Worm (Caenorhabditis elegans) whole organism, L3 larva: ENCODE measurements around the gene islo-1.

ENCODE experiments used
- R02D3.7 ChIP-seq: fragments of 150-350 bp; optimal IDR thresholded peaks from 2 replicates; lab custom pipeline; 2014; ENCODE audit warnings: missing biosample characterization, missing genetic modification characterization
- ZK546.5 ChIP-seq: sonication (generic microtip); optimal IDR thresholded peaks from 2 replicates; lab custom pipeline; 2017; ENCODE audit warnings: missing biosample characterization, missing genetic modification characterization
- ceh-28 ChIP-seq: fragments of 150-350 bp; optimal IDR thresholded peaks from 2 replicates; lab custom pipeline; 2014; ENCODE audit warnings: missing biosample characterization, missing genetic modification reagents, missing genetic modification characterization
- ceh-82 ChIP-seq: fragments of 150-350 bp; optimal IDR thresholded peaks from 2 replicates; lab custom pipeline; 2014; ENCODE audit warnings: missing biosample characterization, missing genetic modification characterization
- ceh-9 ChIP-seq: sonication (generic microtip); optimal IDR thresholded peaks from 2 replicates; lab custom pipeline; 2018; ENCODE audit warnings: missing biosample characterization, missing genetic modification characterization
- daf-12 ChIP-seq: fragments of 150-350 bp; optimal IDR thresholded peaks from 2 replicates; lab custom pipeline; 2014; ENCODE audit warnings: missing biosample characterization, missing genetic modification reagents, missing genetic modification characterization
- egl-27 ChIP-seq: sonication (generic microtip); optimal IDR thresholded peaks from 4 replicates; lab custom pipeline; 2017; ENCODE audit warnings: missing biosample characterization, missing genetic modification reagents, missing genetic modification characterization
- elt-2 ChIP-seq: sonication (generic microtip); optimal IDR thresholded peaks from 2 replicates; lab custom pipeline; 2016; ENCODE audit warnings: missing genetic modification reagents, mild to moderate bottlenecking, missing genetic modification characterization, missing compliant biosample characterization
- fkh-2 ChIP-seq: fragments of 150-350 bp; optimal IDR thresholded peaks from 2 replicates; lab custom pipeline; 2014; ENCODE audit warnings: missing biosample characterization, missing genetic modification reagents, missing genetic modification characterization
- fos-1 ChIP-seq: fragments of 150-350 bp; optimal IDR thresholded peaks from 2 replicates; lab custom pipeline; 2014; ENCODE audit warnings: missing biosample characterization, missing genetic modification characterization
- hmg-11 ChIP-seq: sonication (generic microtip); optimal IDR thresholded peaks from 2 replicates; lab custom pipeline; 2016; ENCODE audit warnings: missing genetic modification characterization, missing compliant biosample characterization
- jun-1 ChIP-seq: fragments of 150-350 bp; optimal IDR thresholded peaks from 2 replicates; lab custom pipeline; 2014; ENCODE audit warnings: missing biosample characterization, missing genetic modification reagents, missing genetic modification characterization
- lin-15B ChIP-seq: fragments of 150-350 bp; optimal IDR thresholded peaks from 2 replicates; lab custom pipeline; 2014; ENCODE audit warnings: missing biosample characterization, missing genetic modification characterization
- lin-39 ChIP-seq: fragments of 150-350 bp; optimal IDR thresholded peaks from 2 replicates; lab custom pipeline; 2018; ENCODE audit warnings: missing biosample characterization, missing genetic modification reagents, missing genetic modification characterization
- mdl-1 ChIP-seq: fragments of 150-350 bp; optimal IDR thresholded peaks from 2 replicates; lab custom pipeline; 2014; ENCODE audit warnings: missing biosample characterization, missing genetic modification characterization
- mml-1 ChIP-seq: fragments of 150-350 bp; sonication (generic microtip); optimal IDR thresholded peaks from 3 replicates; lab custom pipeline; 2014; ENCODE audit warnings: missing biosample characterization, missing genetic modification characterization
- nfya-1 ChIP-seq: sonication (generic microtip); optimal IDR thresholded peaks from 2 replicates; lab custom pipeline; 2017; ENCODE audit warnings: missing genetic modification characterization, mild to moderate bottlenecking, missing compliant biosample characterization, antibody characterized with exemption, moderate library complexity; ENCODE audit not compliant: insufficient read depth
- nhr-11 ChIP-seq: fragments of 150-350 bp; optimal IDR thresholded peaks from 2 replicates; lab custom pipeline; 2014; ENCODE audit warnings: missing biosample characterization, missing genetic modification characterization
- nhr-12 ChIP-seq: fragments of 150-350 bp; optimal IDR thresholded peaks from 2 replicates; lab custom pipeline; 2014; ENCODE audit warnings: missing biosample characterization, missing genetic modification characterization
- nhr-23 ChIP-seq: fragments of 150-350 bp; optimal IDR thresholded peaks from 2 replicates; lab custom pipeline; 2014; ENCODE audit warnings: missing biosample characterization, missing genetic modification reagents, missing genetic modification characterization
- nhr-237 ChIP-seq: fragments of 150-350 bp; optimal IDR thresholded peaks from 2 replicates; lab custom pipeline; 2014; ENCODE audit warnings: missing biosample characterization, missing genetic modification characterization
- nhr-25 ChIP-seq: sonication (generic microtip); optimal IDR thresholded peaks from 2 replicates; lab custom pipeline; 2017; ENCODE audit warnings: missing biosample characterization, missing genetic modification characterization
- nhr-43 ChIP-seq: sonication (generic microtip); optimal IDR thresholded peaks from 2 replicates; lab custom pipeline; 2016; ENCODE audit warnings: mild to moderate bottlenecking, missing genetic modification characterization, missing compliant biosample characterization; ENCODE audit not compliant: poor library complexity, severe bottlenecking
- nhr-67 ChIP-seq: fragments of 150-350 bp; optimal IDR thresholded peaks from 2 replicates; lab custom pipeline; 2014; ENCODE audit warnings: missing biosample characterization, missing genetic modification characterization
- nhr-76 ChIP-seq: fragments of 150-350 bp; sonication (generic microtip); optimal IDR thresholded peaks from 5 replicates; lab custom pipeline; 2014; ENCODE audit warnings: missing biosample characterization, missing genetic modification characterization
- nhr-77 ChIP-seq: fragments of 150-350 bp; optimal IDR thresholded peaks from 2 replicates; lab custom pipeline; 2014; ENCODE audit warnings: missing biosample characterization, missing genetic modification characterization
- pha-4 ChIP-seq: fragments of 150-350 bp; optimal IDR thresholded peaks from 2 replicates; lab custom pipeline; 2014; ENCODE audit warnings: missing biosample characterization, missing genetic modification reagents, missing genetic modification characterization
- pqm-1 ChIP-seq: fragments of 150-350 bp; optimal IDR thresholded peaks from 2 replicates; lab custom pipeline; 2017; ENCODE audit warnings: missing biosample characterization, missing genetic modification characterization, inconsistent platforms
- sea-2 ChIP-seq: fragments of 150-350 bp; sonication (generic microtip); optimal IDR thresholded peaks from 4 replicates; lab custom pipeline; 2014; ENCODE audit warnings: missing biosample characterization, missing genetic modification reagents, missing genetic modification characterization
- skn-1 ChIP-seq: fragments of 150-350 bp; optimal IDR thresholded peaks from 2 replicates; lab custom pipeline; 2014; ENCODE audit warnings: missing biosample characterization, missing genetic modification characterization
- tbx-2 ChIP-seq: sonication (generic microtip); optimal IDR thresholded peaks from 2 replicates; lab custom pipeline; 2016; ENCODE audit warnings: mild to moderate bottlenecking, missing genetic modification characterization, missing compliant biosample characterization
- unc-39 ChIP-seq: sonication (generic microtip); optimal IDR thresholded peaks from 4 replicates; lab custom pipeline; 2017; ENCODE audit warnings: missing biosample characterization, missing genetic modification characterization
- unc-62 ChIP-seq: fragments of 150-350 bp; sonication (generic microtip); optimal IDR thresholded peaks from 4 replicates; lab custom pipeline; 2014; ENCODE audit warnings: missing biosample characterization, missing genetic modification reagents, missing genetic modification characterization
- zag-1 ChIP-seq: fragments of 150-350 bp; optimal IDR thresholded peaks from 2 replicates; lab custom pipeline; 2014; ENCODE audit warnings: missing biosample characterization, missing genetic modification characterization
- ztf-11 ChIP-seq: fragments of 150-350 bp; optimal IDR thresholded peaks from 2 replicates; lab custom pipeline; 2014; ENCODE audit warnings: missing biosample characterization, missing genetic modification characterization
- ztf-4 ChIP-seq: fragments of 150-350 bp; optimal IDR thresholded peaks from 2 replicates; lab custom pipeline; 2014; ENCODE audit warnings: missing biosample characterization, missing genetic modification characterization

islo-1 gene

DNA sequence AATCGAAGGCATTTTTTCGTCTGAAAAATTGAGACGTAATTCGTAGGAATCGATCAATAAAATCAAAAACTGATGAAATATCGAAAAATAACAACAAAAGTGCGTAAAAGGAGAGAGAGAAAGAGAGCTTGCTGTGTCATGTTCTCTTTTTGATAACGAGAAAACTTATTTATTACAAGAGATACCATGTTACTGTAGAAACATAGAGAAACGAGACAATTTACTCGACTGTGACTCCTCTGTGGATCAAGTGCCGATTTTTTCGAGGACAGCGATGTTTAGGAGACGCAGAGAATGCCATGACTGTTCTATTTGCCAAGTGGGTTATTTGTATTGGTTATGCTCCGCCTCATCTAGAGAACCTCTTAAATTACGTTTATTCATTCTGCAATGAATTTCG is 2.7 kb upstream of the islo-1 start, which contains the start of gene sph-1 (continued):
- no peak for TF ChIP-seq nhr-25
- peak; percentile 59 for TF ChIP-seq ceh-28 (tag; lab: Kevin White, UChicago)
- TF ChIP-seq nhr-237 (tag; lab: Kevin White, UChicago), result no peak
- no peak for TF ChIP-seq fkh-2
- TF ChIP-seq nhr-77, result no peak
- peak; percentile 25 for TF ChIP-seq nfya-1 (tag; lab: Kevin White, UChicago)
- TF ChIP-seq ZK546.5 (tag; lab: Kevin White, UChicago), result no peak
- no peak for TF ChIP-seq hmg-11 (tag; lab: Kevin White, UChicago)
- TF ChIP-seq nhr-23, result peak; percentile 36
- no peak for TF ChIP-seq lin-15B (tag; lab: Kevin White, UChicago)
- no peak for TF ChIP-seq skn-1 (tag; lab: Kevin White, UChicago)
- no peak for TF ChIP-seq tbx-2 (tag; lab: Kevin White, UChicago)
- peak; percentile 21 for TF ChIP-seq jun-1 (tag; lab: Kevin White, UChicago)
- TF ChIP-seq lin-39 (tag; lab: Kevin White, UChicago), result no peak
- TF ChIP-seq daf-12 (tag; lab: Kevin White, UChicago), result no peak
- no peak for TF ChIP-seq unc-39 (tag; lab: Kevin White, UChicago)
- TF ChIP-seq ceh-82 (tag; lab: Kevin White, UChicago), result no peak
- TF ChIP-seq R02D3.7, result no peak
- TF ChIP-seq mdl-1 (tag; lab: Kevin White, UChicago), result no peak
- TF ChIP-seq nhr-67 (tag; lab: Kevin White, UChicago), result no peak
- no peak for TF ChIP-seq mml-1 (tag; lab: Kevin White, UChicago)
- TF ChIP-seq, all 47 proteins: peak for 9

DNA sequence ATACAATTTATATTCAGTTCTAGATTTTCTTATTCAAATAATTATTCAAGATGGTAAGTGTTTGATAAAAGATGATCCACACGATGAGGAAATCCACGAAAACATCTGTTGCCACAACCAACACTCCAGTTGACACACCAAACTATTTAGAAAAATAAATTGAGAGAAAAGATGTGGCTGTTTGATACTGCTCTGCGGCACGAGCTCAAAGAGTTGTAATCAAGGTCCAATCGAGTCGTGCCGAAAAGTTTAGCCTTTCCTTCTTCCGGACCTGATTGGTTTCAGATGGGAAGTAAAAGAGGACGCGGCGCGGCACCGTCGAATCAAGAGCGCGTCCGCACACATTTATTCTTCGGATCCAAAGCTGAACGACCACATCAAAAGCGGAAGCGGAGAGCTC is 359 bp downstream of the islo-1 start:
- no peak for TF ChIP-seq tbx-2 (tag; lab: Kevin White, UChicago)
- no peak for TF ChIP-seq nhr-23
- TF ChIP-seq ztf-11 (tag; lab: Kevin White, UChicago), result no peak
- TF ChIP-seq nhr-237 (tag; lab: Kevin White, UChicago), result no peak
- no peak for TF ChIP-seq nhr-12
- no peak for TF ChIP-seq pqm-1
- TF ChIP-seq jun-1 (tag; lab: Kevin White, UChicago), result no peak
- TF ChIP-seq nhr-25, result no peak
- TF ChIP-seq unc-62 (GFP tag; lab: Kevin White, UChicago), result no peak
- TF ChIP-seq nhr-77, result no peak
- TF ChIP-seq skn-1 (tag; lab: Kevin White, UChicago), result no peak
- no peak for TF ChIP-seq ztf-4 (tag; lab: Kevin White, UChicago)
- no peak for TF ChIP-seq zag-1 (tag; lab: Kevin White, UChicago)
- no peak for TF ChIP-seq nhr-43 (tag; lab: Kevin White, UChicago)
- no peak for TF ChIP-seq fos-1 (tag; lab: Kevin White, UChicago)
- TF ChIP-seq ceh-9 (tag; lab: Kevin White, UChicago), result no peak
- no peak for TF ChIP-seq egl-27 (tag; lab: Kevin White, UChicago)
- TF ChIP-seq nfya-1 (tag; lab: Kevin White, UChicago), result no peak
- no peak for TF ChIP-seq ceh-28 (tag; lab: Kevin White, UChicago)

DNA sequence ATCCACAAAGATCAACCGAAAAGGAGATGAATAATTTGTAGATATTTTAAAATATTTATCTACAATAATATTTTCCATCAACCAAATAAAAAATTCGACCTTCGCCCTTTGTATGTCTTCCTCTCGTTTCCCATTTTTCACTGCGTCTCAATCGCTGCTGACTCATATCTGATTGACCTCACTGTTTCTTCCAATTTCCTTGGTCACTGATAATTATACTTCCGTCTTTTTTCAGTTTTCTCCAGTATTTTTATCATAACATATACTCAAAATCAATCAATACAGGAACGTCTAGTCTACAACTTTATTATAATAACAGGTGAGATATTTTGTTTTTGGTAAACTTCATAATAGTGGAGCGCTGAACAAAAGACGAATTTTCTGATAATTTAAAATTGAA is 2.8 kb downstream of the islo-1 start, which contains the start of gene pmk-3:
Gene pmk-3, plus strand, starts transcription at position 236 of the 400 bp plus-strand sequence.
- TF ChIP-seq ceh-28 (tag; lab: Kevin White, UChicago) (peak; percentile 13), jun-1 (tag; lab: Kevin White, UChicago) (peak; percentile 11), pha-4 (tag; lab: Kevin White, UChicago) (peak; percentile 9), elt-2 (peak; percentile 61), sea-2 (GFP tag; lab: Kevin White, UChicago) (no peak), nhr-23 (peak; percentile 54)

DNA sequence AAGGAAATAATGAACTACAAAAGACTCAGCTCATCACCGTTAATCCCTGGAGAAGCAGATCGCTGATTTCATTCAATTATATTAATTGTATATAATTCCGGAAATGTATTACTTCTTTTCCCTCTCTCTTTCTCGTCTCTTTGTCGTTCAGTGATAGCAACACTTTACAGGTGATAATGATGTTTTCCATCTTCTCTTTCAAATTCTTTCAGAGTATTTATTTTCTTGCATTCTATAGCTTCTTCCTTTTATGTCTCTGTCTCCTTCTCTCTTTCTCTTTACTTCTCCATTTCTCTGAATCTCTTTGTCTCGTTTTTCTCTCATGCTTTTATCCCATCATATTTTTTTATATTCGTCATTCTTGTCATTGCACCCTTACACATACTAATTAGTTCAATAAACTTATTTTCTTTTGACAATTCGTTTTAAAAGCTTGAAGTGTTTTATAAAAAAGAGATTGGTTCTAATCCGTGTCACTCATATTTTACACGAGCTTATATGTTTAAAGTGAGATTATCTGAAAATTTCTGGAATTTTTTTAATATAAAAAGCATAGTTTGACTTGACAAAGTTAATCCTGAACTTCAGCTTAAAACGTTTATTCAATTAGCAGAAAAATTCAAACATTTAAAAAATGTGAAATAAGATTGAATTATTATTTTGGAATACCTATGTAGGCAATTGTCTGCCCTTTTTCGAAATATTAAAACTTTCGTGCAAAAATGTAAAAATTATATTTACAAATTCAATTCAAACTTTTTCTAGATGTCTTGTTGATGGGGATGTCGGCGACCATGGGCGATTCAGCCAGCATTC is 6.8 kb downstream of the islo-1 start, which contains the start of gene pmk-2:
Gene pmk-2, plus strand, starts transcription at position 766 of the 816 bp plus-strand sequence.
- TF ChIP-seq jun-1 (tag; lab: Kevin White, UChicago) (peak; percentile 3), unc-39 (tag; lab: Kevin White, UChicago) (no peak), skn-1 (tag; lab: Kevin White, UChicago) (peak; percentile 14), nhr-76 (tag; lab: Kevin White, UChicago) (no peak), hmg-11 (tag; lab: Kevin White, UChicago) (no peak), nhr-77 (no peak), nhr-11 (no peak), tbx-2 (tag; lab: Kevin White, UChicago) (no peak), elt-2 (peak; percentile 40), sea-2 (GFP tag; lab: Kevin White, UChicago) (no peak), nfya-1 (tag; lab: Kevin White, UChicago) (peak; percentile 29)
- TF ChIP-seq, all 47 proteins: peak for 4
